Worm (Caenorhabditis elegans) whole organism, L4 larva: ENCODE measurements around the gene C04A2.15.

Experiments used
- F37D6.2 ChIP-seq: sonication (generic microtip); optimal IDR thresholded peaks from 2 replicates; lab custom pipeline; 2016; ENCODE audit warnings: mild to moderate bottlenecking, missing genetic modification characterization, missing compliant biosample characterization
- F49E8.2 ChIP-seq: sonication (generic microtip); optimal IDR thresholded peaks from 2 replicates; lab custom pipeline; 2016; ENCODE audit warnings: missing compliant biosample characterization, mild to moderate bottlenecking, missing genetic modification characterization, borderline replicate concordance
- R02D3.7 ChIP-seq: fragments of 150-350 bp; sonication (generic microtip); optimal IDR thresholded peaks from 3 replicates; lab custom pipeline; 2014; ENCODE audit warnings: missing biosample characterization, missing genetic modification characterization
- T20F7.1 ChIP-seq: fragments of 200-800 bp; sonication (Bioruptor generic); optimal IDR thresholded peaks from 2 replicates; lab custom pipeline; 2018; ENCODE audit warnings: mild to moderate bottlenecking, missing genetic modification characterization, missing compliant biosample characterization
- Y75B8A.6 ChIP-seq: fragments of 200-800 bp; sonication (Bioruptor generic); IDR thresholded peaks from 2 replicates; pipeline ENCODE4 v1.3.6; 2022; ENCODE audit warnings: missing genetic modification reagents, missing genetic modification characterization, missing compliant biosample characterization
- ZK337.2 ChIP-seq: fragments of 200-800 bp; sonication (Bioruptor generic); IDR thresholded peaks from 2 replicates; pipeline ENCODE4 v1.3.6; 2022; ENCODE audit warnings: missing genetic modification reagents, missing genetic modification characterization, missing compliant biosample characterization
- ZK546.5 ChIP-seq, 2 experiments: sonication (generic microtip); optimal IDR thresholded peaks; 2 replicates each; lab custom pipeline; 2017; ENCODE audit warnings: missing biosample characterization in 2 of 2, missing genetic modification characterization in 2 of 2
- aha-1 ChIP-seq: fragments of 150-350 bp; peaks from one replicate; lab custom pipeline; 2014; ENCODE audit warnings: missing biosample characterization, missing genetic modification characterization
- arid-1 ChIP-seq: fragments of 200-800 bp; sonication (Bioruptor generic); conservative IDR thresholded peaks from 2 replicates; pipeline ENCODE4 v1.3.6; 2022; ENCODE audit warnings: missing genetic modification reagents, missing genetic modification characterization, missing compliant biosample characterization
- ceh-20 ChIP-seq: fragments of 200-800 bp; sonication (Bioruptor generic); IDR thresholded peaks from 2 replicates; pipeline ENCODE4 v1.3.6; 2022; ENCODE audit warnings: missing genetic modification reagents, missing genetic modification characterization, missing compliant biosample characterization
- ceh-28 ChIP-seq: fragments of 150-350 bp; optimal IDR thresholded peaks from 2 replicates; lab custom pipeline; 2014; ENCODE audit warnings: missing biosample characterization, missing genetic modification reagents, missing genetic modification characterization
- ceh-32 ChIP-seq: sonication (generic microtip); optimal IDR thresholded peaks from 2 replicates; lab custom pipeline; 2016; ENCODE audit warnings: mild to moderate bottlenecking, missing genetic modification characterization, missing compliant biosample characterization; ENCODE audit not compliant: poor library complexity
- ceh-62 ChIP-seq: sonication (generic microtip); optimal IDR thresholded peaks from 2 replicates; lab custom pipeline; 2017; ENCODE audit warnings: missing biosample characterization, missing genetic modification characterization
- ceh-82 ChIP-seq: sonication (generic microtip); optimal IDR thresholded peaks from 2 replicates; lab custom pipeline; 2017; ENCODE audit warnings: missing biosample characterization, missing genetic modification characterization
- daf-16 ChIP-seq, 3 experiments: sonication (generic microtip); optimal IDR thresholded peaks; 2 replicates each; lab custom pipeline; 2016 to 2017; ENCODE audit warnings: missing genetic modification characterization in 3 of 3, missing genetic modification reagents in 3 of 3, mild to moderate bottlenecking in 2 of 3, missing compliant biosample characterization in 2 of 3, missing biosample characterization in 1 of 3, moderate library complexity in 1 of 3
- dmd-9 ChIP-seq: fragments of 200-800 bp; sonication (Bioruptor generic); IDR thresholded peaks from 2 replicates; pipeline ENCODE4 v1.3.6; 2022; ENCODE audit warnings: missing genetic modification reagents, missing genetic modification characterization, missing compliant biosample characterization
- dpl-1 ChIP-seq: fragments of 150-350 bp; optimal IDR thresholded peaks from 2 replicates; lab custom pipeline; 2014; ENCODE audit warnings: missing biosample characterization, missing genetic modification reagents, missing genetic modification characterization
- duxl-1 ChIP-seq: sonication (generic microtip); optimal IDR thresholded peaks from 2 replicates; lab custom pipeline; 2016; ENCODE audit warnings: mild to moderate bottlenecking, missing genetic modification characterization, moderate library complexity, missing compliant biosample characterization; ENCODE audit not compliant: poor library complexity
- egl-43 ChIP-seq: fragments of 200-800 bp; sonication (Bioruptor generic); IDR thresholded peaks from 2 replicates; pipeline ENCODE4 v1.3.6; 2022; ENCODE audit warnings: missing genetic modification reagents, missing genetic modification characterization, missing compliant biosample characterization
- hif-1 ChIP-seq, 2 experiments: sonication (generic microtip); optimal IDR thresholded peaks; 2 replicates each; lab custom pipeline; 2016 to 2017; ENCODE audit warnings: missing compliant biosample characterization in 2 of 2, missing genetic modification characterization in 2 of 2, missing genetic modification reagents in 2 of 2, missing genotype in 2 of 2, mild to moderate bottlenecking in 1 of 2
- hlh-11 ChIP-seq: fragments of 200-800 bp; sonication (Bioruptor generic); optimal IDR thresholded peaks from 2 replicates; lab custom pipeline; 2018; ENCODE audit warnings: mild to moderate bottlenecking, missing genetic modification characterization, missing compliant biosample characterization
- hmg-1.1 ChIP-seq: fragments of 200-800 bp; sonication (Bioruptor generic); IDR thresholded peaks from 2 replicates; pipeline ENCODE4 v1.3.6; 2022; ENCODE audit warnings: missing genetic modification reagents, missing genetic modification characterization, missing compliant biosample characterization
- jun-1 ChIP-seq: fragments of 150-350 bp; optimal IDR thresholded peaks from 2 replicates; lab custom pipeline; 2014; ENCODE audit warnings: missing biosample characterization, missing genetic modification reagents, missing genetic modification characterization
- lim-7 ChIP-seq: fragments of 200-800 bp; sonication (Bioruptor generic); IDR thresholded peaks from 2 replicates; pipeline ENCODE4 v1.3.6; 2022; ENCODE audit warnings: missing genetic modification characterization, missing compliant biosample characterization
- lin-38 ChIP-seq: fragments of 200-800 bp; sonication (Bioruptor generic); IDR thresholded peaks from 2 replicates; pipeline ENCODE4 v1.3.6; 2022; ENCODE audit warnings: missing genetic modification reagents, missing genetic modification characterization, missing compliant biosample characterization
- lir-3 ChIP-seq: sonication (generic microtip); optimal IDR thresholded peaks from 2 replicates; lab custom pipeline; 2016; ENCODE audit warnings: mild to moderate bottlenecking, missing genetic modification characterization, missing compliant biosample characterization
- mdt-29 ChIP-seq: fragments of 200-800 bp; sonication (Bioruptor generic); IDR thresholded peaks from 2 replicates; pipeline ENCODE4 v1.3.6; 2022; ENCODE audit warnings: missing genetic modification reagents, missing genetic modification characterization, missing compliant biosample characterization
- mep-1 ChIP-seq: fragments of 150-350 bp; sonication (generic microtip); optimal IDR thresholded peaks from 3 replicates; lab custom pipeline; 2014; ENCODE audit warnings: missing biosample characterization, missing genetic modification characterization
- mxl-2 ChIP-seq: fragments of 200-800 bp; sonication (Bioruptor generic); conservative IDR thresholded peaks from 2 replicates; pipeline ENCODE4 v1.3.6; 2022; ENCODE audit warnings: missing genetic modification reagents, missing genetic modification characterization, missing compliant biosample characterization
- mxl-3 ChIP-seq: fragments of 200-800 bp; sonication (Bioruptor generic); optimal IDR thresholded peaks from 2 replicates; lab custom pipeline; 2018; ENCODE audit warnings: mild to moderate bottlenecking, missing genetic modification characterization, missing compliant biosample characterization
- nhr-10 ChIP-seq: fragments of 150-350 bp; optimal IDR thresholded peaks from 2 replicates; lab custom pipeline; 2014; ENCODE audit warnings: missing biosample characterization, missing genetic modification characterization
- nhr-11 ChIP-seq: fragments of 150-350 bp; optimal IDR thresholded peaks from 2 replicates; lab custom pipeline; 2014; ENCODE audit warnings: missing biosample characterization, missing genetic modification characterization
- nhr-111 ChIP-seq: fragments of 200-800 bp; sonication (Bioruptor generic); optimal IDR thresholded peaks from 2 replicates; lab custom pipeline; 2018; ENCODE audit warnings: mild to moderate bottlenecking, missing genetic modification characterization, missing compliant biosample characterization
- nhr-25 ChIP-seq: sonication (generic microtip); optimal IDR thresholded peaks from 2 replicates; lab custom pipeline; 2017; ENCODE audit warnings: missing genetic modification characterization, mild to moderate bottlenecking, missing compliant biosample characterization, antibody characterized with exemption, moderate library complexity, borderline replicate concordance; ENCODE audit not compliant: insufficient read depth
- nhr-28 ChIP-seq: fragments of 150-350 bp; optimal IDR thresholded peaks from 2 replicates; lab custom pipeline; 2014; ENCODE audit warnings: missing biosample characterization, missing genetic modification characterization
- nhr-41 ChIP-seq: fragments of 200-800 bp; sonication (Bioruptor generic); IDR thresholded peaks from 2 replicates; pipeline ENCODE4 v1.3.6; 2022; ENCODE audit warnings: missing genetic modification reagents, missing genetic modification characterization, missing compliant biosample characterization
- nhr-76 ChIP-seq: fragments of 150-350 bp; optimal IDR thresholded peaks from 2 replicates; lab custom pipeline; 2014; ENCODE audit warnings: missing biosample characterization, missing genetic modification characterization
- php-3 ChIP-seq: fragments of 200-800 bp; sonication (Bioruptor generic); IDR thresholded peaks from 2 replicates; pipeline ENCODE4 v1.3.6; 2022; ENCODE audit warnings: missing genetic modification reagents, missing genetic modification characterization, missing compliant biosample characterization
- sdz-12 ChIP-seq: fragments of 200-800 bp; sonication (Bioruptor generic); optimal IDR thresholded peaks from 2 replicates; lab custom pipeline; 2018; ENCODE audit warnings: mild to moderate bottlenecking, missing genetic modification characterization, missing compliant biosample characterization
- set-16 ChIP-seq: fragments of 200-800 bp; sonication (Bioruptor generic); IDR thresholded peaks from 2 replicates; pipeline ENCODE4 v1.3.6; 2022; ENCODE audit warnings: missing genetic modification reagents, missing genetic modification characterization, missing compliant biosample characterization
- tag-97 ChIP-seq: fragments of 200-800 bp; sonication (Bioruptor generic); IDR thresholded peaks from 2 replicates; pipeline ENCODE4 v1.3.6; 2022; ENCODE audit warnings: missing genetic modification characterization, missing compliant biosample characterization
- tra-1 ChIP-seq: fragments of 200-800 bp; sonication (Bioruptor generic); IDR thresholded peaks from 2 replicates; pipeline ENCODE4 v1.3.6; 2022; ENCODE audit warnings: missing genetic modification reagents, missing genetic modification characterization, missing compliant biosample characterization
- unc-62 ChIP-seq, 3 experiments: fragments of 150-350 bp in 1 of 3; sonication (generic microtip); optimal IDR thresholded peaks in 2 of 3; peaks in 1 of 3; 1 replicate in 1 of 3; 2 replicates in 2 of 3; lab custom pipeline; 2014 to 2017; ENCODE audit warnings: missing biosample characterization in 3 of 3, missing genetic modification characterization in 3 of 3, missing genetic modification reagents in 3 of 3, missing genotype in 1 of 3
- zip-2 ChIP-seq: fragments of 150-350 bp; optimal IDR thresholded peaks from 2 replicates; lab custom pipeline; 2014; ENCODE audit warnings: missing biosample characterization, missing genetic modification characterization

C04A2.15 gene

DNA sequence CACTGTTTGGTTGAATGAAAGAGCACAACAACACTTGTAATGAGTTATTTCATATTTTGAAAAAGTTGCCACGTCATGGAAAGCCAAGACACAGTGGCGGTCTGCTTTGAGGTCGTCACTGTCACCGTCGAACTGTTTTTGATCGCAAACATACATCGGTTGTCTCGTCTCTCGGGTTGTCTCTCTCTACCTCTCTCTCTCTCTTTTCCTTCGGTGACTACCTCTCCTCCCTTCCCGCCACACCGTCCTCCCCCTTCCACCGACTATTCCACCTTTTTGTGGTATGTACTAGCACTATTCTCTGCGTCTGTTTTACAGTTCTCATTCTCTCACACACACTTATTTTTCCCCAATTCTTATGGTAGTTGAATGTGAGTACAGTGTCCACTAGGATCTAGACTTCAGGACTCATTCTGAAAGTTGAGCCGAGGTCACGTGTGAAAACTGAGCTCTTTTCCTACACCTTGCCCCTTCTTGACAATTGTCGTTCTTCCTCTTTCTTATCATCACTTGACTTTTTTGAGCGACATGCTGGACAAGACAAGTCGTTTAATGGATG, 18.2 kb upstream of the C04A2.15 start (continued):
- no peak for TF ChIP-seq daf-16 (GFP tag; optimal IDR thresholded peaks at IDR 0.05; lab: Kevin White, UChicago)
- peak; percentile 52 for TF ChIP-seq daf-16 (tag; optimal IDR thresholded peaks at IDR 0.05; lab: Kevin White, UChicago)
- TF ChIP-seq ceh-28 (tag; lab: Kevin White, UChicago) = no peak

DNA sequence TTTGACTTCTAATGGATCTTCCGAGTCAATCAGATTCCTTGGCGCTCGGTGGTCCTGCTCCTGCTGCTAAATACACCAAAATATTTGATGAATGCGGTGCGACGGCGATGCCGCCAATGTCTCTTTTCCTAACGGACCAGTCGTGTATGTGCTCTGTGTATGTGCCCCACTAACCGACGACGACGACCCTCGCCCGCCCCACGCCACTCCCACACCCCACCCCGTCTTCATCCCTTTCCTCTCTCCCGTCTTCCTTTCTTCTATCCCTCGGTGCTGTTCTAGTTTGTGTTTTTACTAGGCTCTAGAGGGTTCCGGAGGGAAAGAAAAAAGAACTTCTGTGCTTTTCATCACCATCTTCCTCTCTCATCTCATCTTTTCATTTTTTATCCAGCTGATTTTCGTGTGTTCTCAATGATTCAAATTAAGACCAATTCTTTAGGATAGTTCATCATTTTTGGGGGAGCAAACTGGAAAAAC, 17.4 kb upstream of the C04A2.15 start, which contains the start of gene egl-27:
Gene egl-27, plus strand, starts transcription at position 427 of the 477 bp plus-strand sequence.
- TF ChIP-seq ceh-32 (tag; lab: Kevin White, UChicago) (no peak), unc-62 (GFP tag; optimal IDR thresholded peaks at IDR 0.05 in 1 of 2; lab: Kevin White, UChicago) (peak in 1 of 2 experiments; percentile 52), unc-62 (tag; optimal IDR thresholded peaks at IDR 0.05; lab: Kevin White, UChicago) (no peak), mxl-3 (GFP tag; lab: Kevin White, UChicago) (peak; percentile 16), mdt-29 (GFP tag; lab: Robert Waterston, UW) (no peak), F49E8.2 (tag; lab: Kevin White, UChicago) (no peak), hmg-1.1 (GFP tag; lab: Robert Waterston, UW) (0 out of 2 replicates have a peak, but pooled peaks have one; percentile 44), R02D3.7 (tag; lab: Kevin White, UChicago) (no peak), dpl-1 (GFP tag; lab: Kevin White, UChicago) (no peak), egl-43 (GFP tag; lab: Robert Waterston, UW) (peak; percentile 68), nhr-76 (no peak), nhr-28 (tag; lab: Kevin White, UChicago) (peak; percentile 21), nhr-25 (tag; lab: Kevin White, UChicago) (no peak), hlh-11 (tag; lab: Kevin White, UChicago) (peak; percentile 39), lim-7 (GFP tag; lab: Robert Waterston, UW) (0 out of 2 replicates have a peak, but pooled peaks have one; percentile 46), php-3 (GFP tag; lab: Robert Waterston, UW) (no peak), set-16 (peak; percentile 57), ZK337.2 (GFP tag; lab: Robert Waterston, UW) (peak; percentile 20; the same call in 1 of the 2 replicates), duxl-1 (no peak), tra-1 (GFP tag; lab: Robert Waterston, UW) (0 out of 2 replicates have a peak, but pooled peaks have one; percentile 42), nhr-111 (GFP tag; lab: Kevin White, UChicago) (no peak)

DNA sequence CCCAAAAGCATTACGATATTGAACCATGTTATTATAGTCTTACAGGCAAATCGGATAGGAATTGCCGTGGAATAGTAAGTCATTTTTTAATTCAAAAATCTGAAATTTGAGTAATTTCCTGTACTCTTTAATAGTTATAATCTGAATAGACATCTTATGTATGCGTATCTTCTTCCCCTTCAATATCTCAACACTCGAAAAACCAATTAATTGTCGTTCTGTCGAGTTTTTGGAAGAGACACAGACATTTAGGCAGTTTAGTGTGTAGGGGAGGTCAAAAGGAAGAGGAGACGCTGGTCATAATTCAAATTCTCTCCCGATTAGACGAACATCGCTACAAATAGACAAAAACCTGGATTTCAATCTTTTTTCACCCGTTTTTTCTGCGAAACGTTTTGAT, 16.5 kb upstream of the C04A2.15 start:
- TF ChIP-seq daf-16 (GFP tag; optimal IDR thresholded peaks at IDR 0.05; lab: Kevin White, UChicago) = no peak
- TF ChIP-seq daf-16 (tag; optimal IDR thresholded peaks at IDR 0.05; lab: Kevin White, UChicago) = no peak
- TF ChIP-seq nhr-11 (tag; lab: Kevin White, UChicago) = no peak
- TF ChIP-seq tag-97 = no peak
- no peak for TF ChIP-seq lin-38 (GFP tag; lab: Robert Waterston, UW)
- no peak for TF ChIP-seq lir-3
- no peak for TF ChIP-seq nhr-111 (GFP tag; lab: Kevin White, UChicago)
- TF ChIP-seq hif-1 (tag; optimal IDR thresholded peaks at IDR 0.05; lab: Kevin White, UChicago) = no peak
- no peak for TF ChIP-seq dmd-9 (GFP tag; lab: Robert Waterston, UW)
- no peak for TF ChIP-seq ceh-62
- no peak for TF ChIP-seq F37D6.2
- no peak for TF ChIP-seq nhr-41
- TF ChIP-seq ceh-20 (GFP tag; lab: Robert Waterston, UW) = no peak
- TF ChIP-seq nhr-10 = peak; percentile 18
- TF ChIP-seq T20F7.1 (GFP tag; lab: Kevin White, UChicago) = no peak
- peak in 1 of 2 experiments; percentile 98 for TF ChIP-seq unc-62 (GFP tag; optimal IDR thresholded peaks at IDR 0.05 in 1 of 2; lab: Kevin White, UChicago)
- TF ChIP-seq unc-62 (tag; optimal IDR thresholded peaks at IDR 0.05; lab: Kevin White, UChicago) = no peak
- no peak for TF ChIP-seq arid-1 (GFP tag; lab: Robert Waterston, UW)
- TF ChIP-seq ceh-82 = no peak
- TF ChIP-seq lim-7 (GFP tag; lab: Robert Waterston, UW) = no peak
- 0 out of 2 replicates have a peak, but pooled peaks have one; percentile 47 for TF ChIP-seq tra-1 (GFP tag; lab: Robert Waterston, UW)
- no peak for TF ChIP-seq mxl-2 (GFP tag; lab: Robert Waterston, UW)
- TF ChIP-seq nhr-28 (tag; lab: Kevin White, UChicago) = peak; percentile 80
- TF ChIP-seq zip-2 (tag; lab: Kevin White, UChicago) = no peak
- TF ChIP-seq jun-1 = no peak
- peak; percentile 28 for TF ChIP-seq mep-1 (tag; lab: Kevin White, UChicago)
- no peak for TF ChIP-seq sdz-12 (GFP tag; lab: Kevin White, UChicago)
- TF ChIP-seq Y75B8A.6 = no peak
- no peak for TF ChIP-seq ZK546.5 (tag; optimal IDR thresholded peaks at IDR 0.05; lab: Kevin White, UChicago)
- peak; percentile 92 for TF ChIP-seq aha-1
